Worm (Caenorhabditis elegans) whole organism, late embryonic: ENCODE data around the gene mam-5.

ENCODE experiments used
- K09A11.1 ChIP-seq: sonication (generic microtip); optimal IDR thresholded peaks from 2 replicates; lab custom pipeline; 2017; ENCODE audit warnings: antibody characterized with exemption, mild to moderate bottlenecking, missing genetic modification characterization, missing compliant biosample characterization; ENCODE audit not compliant: insufficient read depth
- ahr-1 ChIP-seq: sonication (generic microtip); optimal IDR thresholded peaks from 2 replicates; lab custom pipeline; 2016; ENCODE audit warnings: missing genetic modification characterization, missing compliant biosample characterization
- ceh-19 ChIP-seq: fragments of 200-800 bp; sonication (Bioruptor generic); optimal IDR thresholded peaks from 2 replicates; lab custom pipeline; 2018; ENCODE audit warnings: mild to moderate bottlenecking, missing genetic modification characterization, missing compliant biosample characterization
- ceh-2 ChIP-seq: sonication (generic microtip); optimal IDR thresholded peaks from 2 replicates; lab custom pipeline; 2016; ENCODE audit warnings: missing genotype, missing genetic modification characterization, missing compliant biosample characterization
- ceh-30 ChIP-seq: fragments of 150-350 bp; optimal IDR thresholded peaks from 2 replicates; lab custom pipeline; 2014; ENCODE audit warnings: missing biosample characterization, missing genetic modification characterization
- ceh-31 ChIP-seq: sonication (generic microtip); optimal IDR thresholded peaks from 2 replicates; lab custom pipeline; 2016; ENCODE audit warnings: missing genetic modification characterization, missing compliant biosample characterization
- ceh-34 ChIP-seq: sonication (generic microtip); optimal IDR thresholded peaks from 2 replicates; lab custom pipeline; 2016; ENCODE audit warnings: mild to moderate bottlenecking, missing genetic modification characterization, missing compliant biosample characterization
- ceh-45 ChIP-seq: fragments of 200-800 bp; sonication (Bioruptor generic); IDR thresholded peaks from 2 replicates; pipeline ENCODE4 v1.3.6; 2022; ENCODE audit warnings: missing genetic modification reagents, missing genetic modification characterization, missing compliant biosample characterization
- ceh-48 ChIP-seq: sonication (generic microtip); optimal IDR thresholded peaks from 2 replicates; lab custom pipeline; 2016; ENCODE audit warnings: missing genetic modification characterization, inconsistent platforms, missing compliant biosample characterization
- dmd-4 ChIP-seq: sonication (generic microtip); optimal IDR thresholded peaks from 2 replicates; lab custom pipeline; 2016; ENCODE audit warnings: borderline replicate concordance, missing genetic modification characterization, missing compliant biosample characterization
- elt-2 ChIP-seq: sonication (generic microtip); optimal IDR thresholded peaks from 2 replicates; lab custom pipeline; 2016; ENCODE audit warnings: missing genetic modification reagents, missing genetic modification characterization, missing compliant biosample characterization
- eyg-1 ChIP-seq: sonication (generic microtip); optimal IDR thresholded peaks from 2 replicates; lab custom pipeline; 2016; ENCODE audit warnings: missing genotype, missing genetic modification characterization, missing compliant biosample characterization
- fkh-6 ChIP-seq: sonication (generic microtip); optimal IDR thresholded peaks from 2 replicates; lab custom pipeline; 2016; ENCODE audit warnings: missing genetic modification characterization, missing compliant biosample characterization
- gmeb-2 ChIP-seq: sonication (generic microtip); optimal IDR thresholded peaks from 2 replicates; lab custom pipeline; 2016; ENCODE audit warnings: missing genetic modification characterization, inconsistent platforms, missing compliant biosample characterization
- hlh-13 ChIP-seq: fragments of 200-800 bp; sonication (Bioruptor generic); optimal IDR thresholded peaks from 2 replicates; lab custom pipeline; 2018; ENCODE audit warnings: mild to moderate bottlenecking, missing genetic modification characterization, missing compliant biosample characterization
- hlh-15 ChIP-seq: sonication (generic microtip); optimal IDR thresholded peaks from 2 replicates; lab custom pipeline; 2016; ENCODE audit warnings: missing genetic modification characterization, missing compliant biosample characterization
- hlh-30 ChIP-seq: sonication (generic microtip); optimal IDR thresholded peaks from 2 replicates; lab custom pipeline; 2017; ENCODE audit warnings: antibody characterized with exemption, missing genetic modification characterization, missing compliant biosample characterization; ENCODE audit not compliant: insufficient read depth
- hlh-6 ChIP-seq: sonication (generic microtip); optimal IDR thresholded peaks from 2 replicates; lab custom pipeline; 2016; ENCODE audit warnings: missing genotype, missing genetic modification characterization, missing compliant biosample characterization
- hlh-8 ChIP-seq: sonication (generic microtip); optimal IDR thresholded peaks from 2 replicates; lab custom pipeline; 2016; ENCODE audit warnings: missing genotype, missing genetic modification characterization, missing compliant biosample characterization
- lin-11 ChIP-seq: fragments of 200-800 bp; sonication (Bioruptor generic); optimal IDR thresholded peaks from 2 replicates; lab custom pipeline; 2018; ENCODE audit warnings: mild to moderate bottlenecking, missing genetic modification characterization, missing compliant biosample characterization
- mec-3 ChIP-seq: sonication (generic microtip); optimal IDR thresholded peaks from 2 replicates; lab custom pipeline; 2016; ENCODE audit warnings: borderline replicate concordance, missing genetic modification characterization, missing compliant biosample characterization
- nfya-1 ChIP-seq: sonication (generic microtip); optimal IDR thresholded peaks from 2 replicates; lab custom pipeline; 2017; ENCODE audit warnings: missing genetic modification characterization, mild to moderate bottlenecking, missing compliant biosample characterization, antibody characterized with exemption, moderate library complexity
- nhr-11 ChIP-seq: fragments of 150-350 bp; optimal IDR thresholded peaks from 2 replicates; lab custom pipeline; 2014; ENCODE audit warnings: missing biosample characterization, missing genetic modification characterization
- nhr-232 ChIP-seq: sonication (generic microtip); optimal IDR thresholded peaks from 2 replicates; lab custom pipeline; 2016; ENCODE audit warnings: missing genetic modification characterization, missing compliant biosample characterization
- npax-4 ChIP-seq: sonication (generic microtip); optimal IDR thresholded peaks from 2 replicates; lab custom pipeline; 2016; ENCODE audit warnings: missing genetic modification characterization, missing compliant biosample characterization
- odd-2 ChIP-seq: sonication (generic microtip); optimal IDR thresholded peaks from 2 replicates; lab custom pipeline; 2017; ENCODE audit warnings: antibody characterized with exemption, mild to moderate bottlenecking, missing genetic modification characterization, missing compliant biosample characterization
- pat-9 ChIP-seq: fragments of 200-800 bp; sonication (Bioruptor generic); optimal IDR thresholded peaks from 2 replicates; lab custom pipeline; 2018; ENCODE audit warnings: mild to moderate bottlenecking, missing genetic modification characterization, moderate library complexity, missing compliant biosample characterization
- pax-1 ChIP-seq: fragments of 150-350 bp; optimal IDR thresholded peaks from 2 replicates; lab custom pipeline; 2014; ENCODE audit warnings: missing biosample characterization, missing genetic modification characterization
- pqm-1 ChIP-seq: sonication (generic microtip); optimal IDR thresholded peaks from 2 replicates; lab custom pipeline; 2016; ENCODE audit warnings: missing genetic modification characterization, missing compliant biosample characterization
- sdc-2 ChIP-seq: sonication (generic microtip); optimal IDR thresholded peaks from 2 replicates; lab custom pipeline; 2016; ENCODE audit warnings: missing genotype, missing genetic modification characterization, missing compliant biosample characterization
- sox-2 ChIP-seq: fragments of 200-800 bp; sonication (Bioruptor generic); IDR thresholded peaks from 2 replicates; pipeline ENCODE4 v1.3.6; 2022; ENCODE audit warnings: missing genetic modification reagents, missing genetic modification characterization, missing compliant biosample characterization
- sox-4 ChIP-seq: sonication (generic microtip); optimal IDR thresholded peaks from 2 replicates; lab custom pipeline; 2017; ENCODE audit warnings: mild to moderate bottlenecking, missing genetic modification characterization, inconsistent platforms, missing compliant biosample characterization
- tbx-2 ChIP-seq: sonication (generic microtip); optimal IDR thresholded peaks from 2 replicates; lab custom pipeline; 2016; ENCODE audit warnings: missing genetic modification characterization, missing compliant biosample characterization
- tbx-7 ChIP-seq: sonication (generic microtip); optimal IDR thresholded peaks from 2 replicates; lab custom pipeline; 2016; ENCODE audit warnings: missing genotype, missing genetic modification characterization, missing compliant biosample characterization
- ttx-3 ChIP-seq: sonication (generic microtip); optimal IDR thresholded peaks from 2 replicates; lab custom pipeline; 2016; ENCODE audit warnings: missing genetic modification reagents, missing genetic modification characterization, missing compliant biosample characterization
- unc-3 ChIP-seq, 2 experiments: fragments of 200-800 bp in 1 of 2; sonication (Bioruptor generic) in 1 of 2; sonication (generic microtip) in 1 of 2; conservative IDR thresholded peaks in 1 of 2; optimal IDR thresholded peaks in 1 of 2; 2 replicates each; pipeline versions ENCODE4 v1.3.6 to Lab custom; 2016 to 2022; ENCODE audit warnings: missing compliant biosample characterization in 2 of 2, missing genetic modification characterization in 2 of 2, missing genetic modification reagents in 1 of 2
- unc-55 ChIP-seq: sonication (generic microtip); optimal IDR thresholded peaks from 2 replicates; lab custom pipeline; 2017; ENCODE audit warnings: missing biosample characterization, missing genetic modification reagents, missing genetic modification characterization

Gene mam-5

ce11 chrV:9918410-9918809 is 34.1 kb upstream of the mam-5 start, which contains the start of gene C50H2.5:
C50H2.5 (plus strand) TSS chrV:9918710.
- TF ChIP-seq sox-4 (tag; lab: Kevin White, UChicago): no peak
- no peak for TF ChIP-seq fkh-6
- no peak for TF ChIP-seq nfya-1 (tag; lab: Kevin White, UChicago)
- no peak for TF ChIP-seq ceh-19
- no peak for TF ChIP-seq sox-2 (GFP tag; lab: Robert Waterston, UW)
- no peak for TF ChIP-seq nhr-11 (tag; lab: Kevin White, UChicago)
- TF ChIP-seq tbx-2 (tag; lab: Kevin White, UChicago): no peak
- no peak for TF ChIP-seq odd-2
- TF ChIP-seq ceh-34 (tag; lab: Kevin White, UChicago): no peak
- no peak for TF ChIP-seq ceh-31 (tag; lab: Kevin White, UChicago)

ce11 chrV:9921288-9921687 is 31.2 kb upstream of the mam-5 start, which contains the start of gene ceh-75:
ceh-75 (plus strand) TSS chrV:9921337.
- TF ChIP-seq hlh-15 (tag; lab: Kevin White, UChicago): no peak
- TF ChIP-seq hlh-30 (tag; lab: Kevin White, UChicago): no peak
- TF ChIP-seq ceh-30: no peak
- TF ChIP-seq ceh-2: no peak
- TF ChIP-seq ttx-3 (tag; lab: Kevin White, UChicago): no peak
- TF ChIP-seq odd-2: no peak
- no peak for TF ChIP-seq ceh-34 (tag; lab: Kevin White, UChicago)
- no peak for TF ChIP-seq lin-11 (tag; lab: Kevin White, UChicago)

- no peak for TF ChIP-seq tbx-7
- TF ChIP-seq nfya-1 (tag; lab: Kevin White, UChicago): no peak
- no peak for TF ChIP-seq hlh-15 (tag; lab: Kevin White, UChicago)
- TF ChIP-seq fkh-6: no peak
- no peak for TF ChIP-seq eyg-1 (tag; lab: Kevin White, UChicago)
- TF ChIP-seq, all 69 proteins: peak for 0
These were observed 30.0 kb upstream of the mam-5 start, which contains the start of gene C50H2.7 for ce11 chrV:9922481-9922880. C50H2.7 (plus strand) TSS chrV:9922781.

- TF ChIP-seq elt-2: peak; percentile 18
- TF ChIP-seq ceh-48 (tag; lab: Kevin White, UChicago): no peak
These were observed 28.1 kb upstream of the mam-5 start for ce11 chrV:9924389-9924788.

ce11 chrV:9925647-9926046 is 26.9 kb upstream of the mam-5 start:
- TF ChIP-seq elt-2 (peak; percentile 87), pat-9 (tag; lab: Kevin White, UChicago) (no peak)

ce11 chrV:9926240-9926639 is 26.3 kb upstream of the mam-5 start, which contains the start of gene C50H2.13:
C50H2.13 (plus strand) TSS chrV:9926540.
- TF ChIP-seq ceh-31 (tag; lab: Kevin White, UChicago) (no peak), ceh-2 (no peak), mec-3 (no peak), hlh-13 (no peak), nhr-232 (tag; lab: Kevin White, UChicago) (no peak), pqm-1 (tag; lab: Kevin White, UChicago) (no peak), unc-3 (GFP tag; conservative IDR thresholded peaks at IDR 0.05; lab: Robert Waterston, UW) (no peak), unc-3 (tag; optimal IDR thresholded peaks at IDR 0.05; lab: Kevin White, UChicago) (no peak), K09A11.1 (tag; lab: Kevin White, UChicago) (no peak), hlh-6 (tag; lab: Kevin White, UChicago) (no peak), hlh-8 (tag; lab: Kevin White, UChicago) (no peak)
- TF ChIP-seq, all 69 proteins: peak for 0

ce11 chrV:9927381-9927780 is 25.1 kb upstream of the mam-5 start:
- TF ChIP-seq hlh-15 (tag; lab: Kevin White, UChicago) (no peak), pat-9 (tag; lab: Kevin White, UChicago) (no peak), sox-4 (tag; lab: Kevin White, UChicago) (no peak), ceh-31 (tag; lab: Kevin White, UChicago) (no peak), dmd-4 (tag; lab: Kevin White, UChicago) (no peak), pax-1 (tag; lab: Kevin White, UChicago) (no peak), gmeb-2 (tag; lab: Kevin White, UChicago) (no peak), npax-4 (no peak), ahr-1 (tag; lab: Kevin White, UChicago) (no peak), ceh-45 (no peak), ceh-19 (no peak), sdc-2 (tag; lab: Kevin White, UChicago) (no peak), unc-55 (GFP tag; lab: Kevin White, UChicago) (no peak)
